Worm (Caenorhabditis elegans): ENCODE results near the gene W02B12.1.

Gene W02B12.1

DNA sequence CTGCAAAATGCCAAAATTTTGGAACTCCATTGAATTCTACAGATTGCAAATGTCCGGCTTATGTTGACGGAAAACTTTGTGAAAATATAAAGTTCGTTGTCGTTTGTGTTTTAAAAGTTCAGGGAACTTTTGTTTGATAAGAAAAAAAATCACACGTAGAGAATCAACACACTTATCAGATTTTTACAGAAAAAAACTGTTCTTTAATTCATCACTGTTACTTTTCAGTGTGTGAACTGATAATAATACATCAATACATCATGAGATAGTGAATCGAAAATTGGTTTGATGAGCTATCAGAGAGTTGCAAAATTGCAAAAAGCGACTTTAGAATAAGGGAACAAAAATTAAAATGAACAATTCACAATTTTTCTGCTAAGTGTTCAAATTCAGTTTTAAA lies 30.3 kb upstream of the W02B12.1 start:
- no peak for TF ChIP-seq ztf-16 (tag; optimal IDR thresholded peaks at IDR 0.05)
- no peak for TF ChIP-seq ttx-3 (tag; optimal IDR thresholded peaks at IDR 0.05)
- no peak for TF ChIP-seq pat-9 (tag; optimal IDR thresholded peaks at IDR 0.05)
- no peak for TF ChIP-seq pha-4 (tag; optimal IDR thresholded peaks at IDR 0.05)
- TF ChIP-seq unc-86 (tag; optimal IDR thresholded peaks at IDR 0.05) = no peak

DNA sequence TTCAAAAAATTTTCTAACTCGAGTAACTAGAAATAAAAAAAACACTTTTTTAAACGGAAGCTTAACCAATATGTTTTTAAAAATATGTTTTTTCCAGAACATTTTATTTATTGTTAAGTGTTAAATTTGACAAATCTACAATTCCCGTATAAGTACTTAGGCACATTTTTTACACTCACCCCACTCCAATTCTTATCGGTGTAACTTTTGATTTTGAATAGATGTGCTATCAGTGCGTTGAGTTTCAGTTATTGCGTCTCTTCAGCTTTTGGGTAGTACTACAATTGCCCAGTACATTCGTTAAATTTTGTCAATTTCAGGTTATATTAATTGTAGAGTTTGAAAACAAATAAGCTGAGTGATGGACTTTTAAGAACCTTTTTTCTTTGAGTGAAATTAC lies 24.8 kb upstream of the W02B12.1 start:
- TF ChIP-seq Y22D7AL.16 (tag; optimal IDR thresholded peaks at IDR 0.05) (no peak), sox-2 (GFP tag; IDR thresholded peaks at IDR 0.05) (no peak), T23F11.4 (GFP tag; optimal IDR thresholded peaks at IDR 0.05) (no peak), dmd-4 (tag; optimal IDR thresholded peaks at IDR 0.05; ENCODE audit: borderline replicate concordance) (no peak), unc-42 (tag; optimal IDR thresholded peaks at IDR 0.05) (no peak), madf-2 (tag; optimal IDR thresholded peaks at IDR 0.05) (no peak), ceh-9 (tag; optimal IDR thresholded peaks at IDR 0.05) (no peak), nfya-1 (tag; optimal IDR thresholded peaks at IDR 0.05) (no peak), sox-4 (tag; optimal IDR thresholded peaks at IDR 0.05) (no peak), pax-1 (tag; optimal IDR thresholded peaks at IDR 0.05) (no peak), odd-2 (tag; optimal IDR thresholded peaks at IDR 0.05) (no peak), dve-1 (tag; optimal IDR thresholded peaks at IDR 0.05) (no peak), pros-1 (tag; optimal IDR thresholded peaks at IDR 0.05) (no peak), ama-1 (optimal IDR thresholded peaks at IDR 0.05) (no peak), pqm-1 (tag; optimal IDR thresholded peaks at IDR 0.05) (no peak)

- TF ChIP-seq pat-9 (tag; optimal IDR thresholded peaks at IDR 0.05) = no peak
- TF ChIP-seq pqm-1 (tag; optimal IDR thresholded peaks at IDR 0.05) = no peak
- TF ChIP-seq dve-1 (tag; optimal IDR thresholded peaks at IDR 0.05) = no peak
- TF ChIP-seq ceh-34 (tag; optimal IDR thresholded peaks at IDR 0.05) = no peak
- no peak for TF ChIP-seq dmd-4 (tag; optimal IDR thresholded peaks at IDR 0.05; ENCODE audit: borderline replicate concordance)
- TF ChIP-seq ceh-2 (tag; optimal IDR thresholded peaks at IDR 0.05) = no peak
- no peak for TF ChIP-seq ets-4 (tag; optimal IDR thresholded peaks at IDR 0.05)
- no peak for TF ChIP-seq K02D7.2 (tag; optimal IDR thresholded peaks at IDR 0.05)
- TF ChIP-seq pha-2 (tag; optimal IDR thresholded peaks at IDR 0.05) = no peak
- no peak for TF ChIP-seq npax-4 (tag; optimal IDR thresholded peaks at IDR 0.05)
- TF ChIP-seq pros-1 (tag; optimal IDR thresholded peaks at IDR 0.05) = no peak
These were observed 24.1 kb upstream of the W02B12.1 start, which contains the start of gene C05D12.3 for ce11 chrII:11424579-11425316. TSS of gene C05D12.3 (plus strand) at chrII:11425266.

- TF ChIP-seq ceh-48 (tag; optimal IDR thresholded peaks at IDR 0.05) (no peak), hlh-6 (tag; optimal IDR thresholded peaks at IDR 0.05) (no peak), ceh-30 (tag; optimal IDR thresholded peaks at IDR 0.05) (no peak), pat-9 (tag; optimal IDR thresholded peaks at IDR 0.05) (no peak), pros-1 (tag; optimal IDR thresholded peaks at IDR 0.05) (no peak), C08G9.2 (tag; optimal IDR thresholded peaks at IDR 0.05) (no peak), hlh-13 (GFP tag; optimal IDR thresholded peaks at IDR 0.05) (no peak)
These were observed 21.5 kb upstream of the W02B12.1 start for ce11 chrII:11427322-11427721.

DNA sequence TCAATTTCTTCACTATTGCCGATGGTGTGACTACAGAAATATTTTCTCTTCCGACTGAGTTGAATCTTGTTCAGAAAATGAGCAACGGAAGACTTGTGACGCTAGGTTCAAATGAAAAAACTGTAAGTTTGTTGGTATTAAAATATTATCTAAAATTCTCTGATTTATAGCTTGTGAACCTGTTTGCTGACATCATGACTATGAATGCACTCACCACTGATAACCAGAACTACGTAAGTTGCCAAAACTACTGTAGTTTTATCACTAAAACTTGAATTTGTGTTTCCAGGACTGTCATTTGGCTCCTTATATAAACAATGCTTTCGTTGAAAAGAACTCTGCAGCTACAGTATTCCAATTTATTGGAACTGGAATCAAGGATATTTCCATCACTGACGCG lies 20.2 kb upstream of the W02B12.1 start:
- TF ChIP-seq C08G9.2 (tag; optimal IDR thresholded peaks at IDR 0.05) = no peak
- no peak for TF ChIP-seq unc-42 (tag; optimal IDR thresholded peaks at IDR 0.05)
- TF ChIP-seq unc-55 (GFP tag; optimal IDR thresholded peaks at IDR 0.05) = no peak
- no peak for TF ChIP-seq pha-2 (tag; optimal IDR thresholded peaks at IDR 0.05)
- TF ChIP-seq pha-4 (tag; optimal IDR thresholded peaks at IDR 0.05) = no peak
- no peak for TF ChIP-seq tbx-7 (tag; optimal IDR thresholded peaks at IDR 0.05)
